Worm (Caenorhabditis elegans) whole organism, L4/young adult: ENCODE data around the gene rhgf-1.

Source experiments
- dao-5 ChIP-seq: sonication (generic microtip); optimal IDR thresholded peaks from 2 replicates; lab custom pipeline; 2016; ENCODE audit warnings: missing genotype, missing genetic modification characterization, moderate library complexity, missing compliant biosample characterization
- him-1 ChIP-seq: sonication (generic microtip); optimal IDR thresholded peaks from 2 replicates; lab custom pipeline; 2016; ENCODE audit warnings: missing genotype, missing genetic modification reagents, missing genetic modification characterization, missing compliant biosample characterization

- no peak for TF ChIP-seq him-1
- no peak for TF ChIP-seq dao-5 (tag; lab: Kevin White, UChicago)
Observed at ce11 chrX:10760958-10761357, 49.3 kb upstream of the rhgf-1 start.
